Fruit fly (Drosophila melanogaster) whole organism, embryonic: ENCODE data around the gene Obp93a.

ENCODE experiments used
- Bteb2 ChIP-seq: fragments of 200-800 bp; sonication (Bioruptor generic); optimal IDR thresholded peaks from 2 replicates; lab custom pipeline; 2016; ENCODE audit warnings: missing biosample characterization, missing genetic modification characterization
- CG12391 ChIP-seq: fragments of 200-800 bp; sonication (Bioruptor generic); optimal IDR thresholded peaks from 3 replicates; lab custom pipeline; 2018; ENCODE audit warnings: missing biosample characterization, mild to moderate bottlenecking, missing genetic modification characterization, moderate library complexity
- CG12769 ChIP-seq: fragments of 200-800 bp; sonication (Bioruptor generic); optimal IDR thresholded peaks from 2 replicates; lab custom pipeline; 2019; ENCODE audit warnings: missing biosample characterization, mild to moderate bottlenecking, missing genetic modification characterization, moderate library complexity
- CG1832 ChIP-seq: fragments of 200-800 bp; sonication (Bioruptor generic); optimal IDR thresholded peaks from 2 replicates; lab custom pipeline; 2017; ENCODE audit warnings: missing biosample characterization, mild to moderate bottlenecking, missing genetic modification characterization, inconsistent platforms
- CG4854 ChIP-seq: fragments of 200-800 bp; sonication (Bioruptor generic); optimal IDR thresholded peaks from 2 replicates; lab custom pipeline; 2016; ENCODE audit warnings: missing biosample characterization, missing genetic modification characterization, inconsistent platforms
- CG6175 ChIP-seq: fragments of 200-800 bp; sonication (Bioruptor generic); IDR thresholded peaks from 3 replicates; pipeline ENCODE4 v1.3.6; 2022; ENCODE audit warnings: missing biosample characterization, missing genetic modification characterization
- CG7963 ChIP-seq: fragments of 200-800 bp; sonication (Bioruptor generic); IDR thresholded peaks from 3 replicates; pipeline ENCODE4 v1.3.6; 2022; ENCODE audit warnings: missing biosample characterization, missing genetic modification characterization; ENCODE audit not compliant: partially characterized antibody
- CG9215 ChIP-seq: fragments of 200-800 bp; sonication (Bioruptor generic); IDR thresholded peaks from 2 replicates; pipeline ENCODE4 v1.3.6; 2022; ENCODE audit warnings: missing biosample characterization, missing genetic modification characterization
- CHES-1-like ChIP-seq: fragments of 200-800 bp; sonication (Bioruptor generic); optimal IDR thresholded peaks from 2 replicates; lab custom pipeline; 2016; ENCODE audit warnings: missing biosample characterization, missing genetic modification characterization
- Dbx ChIP-seq: fragments of 200-800 bp; sonication (Bioruptor generic); IDR thresholded peaks from 3 replicates; pipeline ENCODE4 v1.3.6; 2022; ENCODE audit warnings: missing biosample characterization, missing genetic modification characterization
- Drgx ChIP-seq: fragments of 200-800 bp; sonication (Bioruptor generic); IDR thresholded peaks from 2 replicates; pipeline ENCODE4 v1.3.6; 2022; ENCODE audit warnings: missing biosample characterization, missing genetic modification characterization
- Ets65A ChIP-seq: fragments of 200-800 bp; sonication (Bioruptor generic); peaks from one replicate; lab custom pipeline; 2016; ENCODE audit warnings: missing biosample characterization, missing genetic modification characterization
- Gsc ChIP-seq: fragments of 200-800 bp; sonication (Bioruptor generic); IDR thresholded peaks from 2 replicates; pipeline ENCODE4 v1.3.6; 2022; ENCODE audit warnings: missing biosample characterization, missing genetic modification characterization
- Hand ChIP-seq: fragments of 200-800 bp; sonication (Bioruptor generic); optimal IDR thresholded peaks from 2 replicates; lab custom pipeline; 2017; ENCODE audit warnings: mild to moderate bottlenecking, missing biosample characterization, missing genetic modification reagents, missing genetic modification characterization
- Hsf ChIP-seq: fragments of 200-800 bp; sonication (Bioruptor generic); optimal IDR thresholded peaks from 3 replicates; lab custom pipeline; 2016; ENCODE audit warnings: missing biosample characterization, missing genetic modification characterization
- Med ChIP-seq: fragments of 200-800 bp; sonication (Bioruptor generic); peaks from one replicate; lab custom pipeline; 2016; ENCODE audit warnings: missing biosample characterization, missing genetic modification characterization, mild to moderate bottlenecking, inconsistent platforms, moderate library complexity
- Myb ChIP-seq: fragments of 200-800 bp; sonication (Bioruptor generic); optimal IDR thresholded peaks from 2 replicates; lab custom pipeline; 2016; ENCODE audit warnings: missing biosample characterization, missing genetic modification characterization
- Pdp1 ChIP-seq, 2 experiments: fragments of 200-800 bp; sonication (Bioruptor generic); optimal IDR thresholded peaks; 3 replicates each; lab custom pipeline; 2016; ENCODE audit warnings: missing biosample characterization in 2 of 2, missing genetic modification characterization in 2 of 2, mild to moderate bottlenecking in 1 of 2, moderate library complexity in 1 of 2
- Xrp1 ChIP-seq: fragments of 200-800 bp; sonication (Bioruptor generic); IDR thresholded peaks from 2 replicates; pipeline ENCODE4 v1.3.6; 2022; ENCODE audit warnings: missing biosample characterization, missing genetic modification characterization
- abd-A ChIP-seq: fragments of 200-800 bp; sonication (Bioruptor generic); optimal IDR thresholded peaks from 3 replicates; lab custom pipeline; 2019; ENCODE audit warnings: missing biosample characterization, mild to moderate bottlenecking, missing genetic modification characterization, moderate library complexity
- amos ChIP-seq: fragments of 200-800 bp; sonication (Bioruptor generic); IDR thresholded peaks from 2 replicates; pipeline ENCODE4 v1.3.6; 2022; ENCODE audit warnings: missing biosample characterization, missing genetic modification characterization; ENCODE audit not compliant: partially characterized antibody
- ato ChIP-seq: fragments of 200-800 bp; sonication (Bioruptor generic); IDR thresholded peaks from 2 replicates; pipeline ENCODE4 v1.3.6; 2022; ENCODE audit warnings: missing biosample characterization, missing genetic modification characterization; ENCODE audit not compliant: partially characterized antibody
- bowl ChIP-seq: fragments of 200-800 bp; sonication (Bioruptor generic); IDR thresholded peaks from 2 replicates; pipeline ENCODE4 v1.3.6; 2022; ENCODE audit warnings: missing biosample characterization, missing genetic modification characterization
- cato ChIP-seq: fragments of 200-800 bp; sonication (Bioruptor generic); optimal IDR thresholded peaks from 2 replicates; lab custom pipeline; 2016; ENCODE audit warnings: missing biosample characterization, missing genetic modification characterization, borderline replicate concordance
- chn ChIP-seq: fragments of 200-800 bp; sonication (Bioruptor generic); optimal IDR thresholded peaks from 2 replicates; lab custom pipeline; 2016; ENCODE audit warnings: missing biosample characterization, missing genetic modification characterization
- ci ChIP-seq: fragments of 200-800 bp; sonication (Bioruptor generic); IDR thresholded peaks from 3 replicates; pipeline ENCODE4 v1.3.6; 2022; ENCODE audit warnings: missing biosample characterization, missing genetic modification characterization
- dimm ChIP-seq: fragments of 200-800 bp; sonication (Bioruptor generic); IDR thresholded peaks from 2 replicates; pipeline ENCODE4 v1.3.6; 2022; ENCODE audit warnings: missing biosample characterization, missing genetic modification characterization
- gt ChIP-seq: fragments of 200-800 bp; sonication (Bioruptor generic); IDR thresholded peaks from 2 replicates; pipeline ENCODE4 v1.3.6; 2022; ENCODE audit warnings: missing biosample characterization, missing genetic modification characterization
- lab ChIP-seq: fragments of 200-800 bp; sonication (Bioruptor generic); optimal IDR thresholded peaks from 3 replicates; lab custom pipeline; 2017; ENCODE audit warnings: missing biosample characterization, missing genetic modification characterization, mild to moderate bottlenecking, moderate library complexity, missing genetic modification reagents
- lbe ChIP-seq: fragments of 200-800 bp; sonication (Bioruptor generic); optimal IDR thresholded peaks from 2 replicates; lab custom pipeline; 2016; ENCODE audit warnings: missing biosample characterization, mild to moderate bottlenecking, missing genetic modification characterization
- nerfin-2 ChIP-seq: fragments of 200-800 bp; sonication (Bioruptor generic); IDR thresholded peaks from 2 replicates; pipeline ENCODE4 v1.3.6; 2022; ENCODE audit warnings: missing biosample characterization, missing genetic modification characterization; ENCODE audit not compliant: partially characterized antibody
- nom ChIP-seq: fragments of 200-800 bp; sonication (Bioruptor generic); optimal IDR thresholded peaks from 2 replicates; lab custom pipeline; 2017; ENCODE audit warnings: missing biosample characterization, missing genetic modification characterization, mild to moderate bottlenecking, moderate library complexity, missing genetic modification reagents
- org-1 ChIP-seq: fragments of 200-800 bp; sonication (Bioruptor generic); optimal IDR thresholded peaks from 2 replicates; lab custom pipeline; 2017; ENCODE audit warnings: missing biosample characterization, missing genetic modification characterization
- peb ChIP-seq: fragments of 200-800 bp; sonication (Bioruptor generic); IDR thresholded peaks from 2 replicates; pipeline ENCODE4 v1.3.6; 2022; ENCODE audit warnings: missing biosample characterization, missing genetic modification characterization
- pros ChIP-seq: fragments of 200-800 bp; sonication (Bioruptor generic); optimal IDR thresholded peaks from 3 replicates; lab custom pipeline; 2019; ENCODE audit warnings: missing biosample characterization, mild to moderate bottlenecking, missing genetic modification characterization, moderate library complexity
- sd ChIP-seq: fragments of 200-800 bp; sonication (Bioruptor generic); optimal IDR thresholded peaks from 3 replicates; lab custom pipeline; 2018; ENCODE audit warnings: missing biosample characterization, mild to moderate bottlenecking, missing genetic modification characterization, moderate library complexity
- sens ChIP-seq: fragments of 200-800 bp; sonication (Bioruptor generic); peaks from one replicate; lab custom pipeline; 2016; ENCODE audit warnings: missing biosample characterization, missing genetic modification characterization
- slou ChIP-seq: fragments of 200-800 bp; sonication (Bioruptor generic); optimal IDR thresholded peaks from 3 replicates; lab custom pipeline; 2016; ENCODE audit warnings: missing biosample characterization, missing genetic modification characterization
- wor ChIP-seq: fragments of 200-800 bp; sonication (Bioruptor generic); IDR thresholded peaks from 2 replicates; pipeline ENCODE4 v1.3.6; 2022; ENCODE audit warnings: missing biosample characterization, missing genetic modification characterization

Obp93a gene

dm6 chr3R:21090230-21091021 lies 39.1 kb downstream of the Obp93a start:
- TF ChIP-seq CG12769 (tag; lab: Kevin White, UChicago): peak; percentile 51
- peak; percentile 51 for TF ChIP-seq Med
- no peak for TF ChIP-seq chn (GFP tag; lab: Kevin White, UChicago)
- peak; percentile 77 for TF ChIP-seq Ets65A (GFP tag; lab: Kevin White, UChicago)
- no peak for TF ChIP-seq CG4854 (GFP tag; lab: Kevin White, UChicago)
- 0 out of 2 replicates have a peak, but pooled peaks have one; percentile 16 for TF ChIP-seq ato (GFP tag; lab: Robert Waterston, UW)
- TF ChIP-seq ci (GFP tag; lab: Robert Waterston, UW): 0 out of 3 replicates have a peak, but pooled peaks have one; percentile 36
- TF ChIP-seq peb (GFP tag; lab: Robert Waterston, UW): no peak
- no peak for TF ChIP-seq slou
- peak in 1 of 2 experiments; percentile 80 for TF ChIP-seq Pdp1 (GFP tag; optimal IDR thresholded peaks at IDR 0.05; lab: Kevin White, UChicago)
- TF ChIP-seq sd (tag; lab: Kevin White, UChicago): peak; percentile 7

dm6 chr3R:21089416-21089815 lies 40.1 kb downstream of the Obp93a start:
- TF ChIP-seq lbe (GFP tag; lab: Kevin White, UChicago) (no peak), Drgx (peak; percentile 52; the same call in 1 of the 2 replicates), nom (peak; percentile 6), Myb (no peak), CG6175 (GFP tag; lab: Robert Waterston, UW) (no peak), Pdp1 (GFP tag; optimal IDR thresholded peaks at IDR 0.05; lab: Kevin White, UChicago) (no peak), CG7963 (GFP tag; lab: Robert Waterston, UW) (no peak), bowl (GFP tag; lab: Robert Waterston, UW) (no peak), lab (GFP tag; lab: Kevin White, UChicago) (no peak), pros (GFP tag; lab: Kevin White, UChicago) (no peak), Xrp1 (0 out of 2 replicates have a peak, but pooled peaks have one; percentile 12), nerfin-2 (no peak), abd-A (tag; lab: Kevin White, UChicago) (no peak), sens (GFP tag; lab: Kevin White, UChicago) (peak; percentile 24), amos (GFP tag; lab: Robert Waterston, UW) (no peak), dimm (GFP tag; lab: Robert Waterston, UW) (no peak), CG9215 (GFP tag; lab: Robert Waterston, UW) (no peak), Bteb2 (no peak)

- TF ChIP-seq Gsc (GFP tag; lab: Robert Waterston, UW) (no peak), CHES-1-like (GFP tag; lab: Kevin White, UChicago) (no peak), Dbx (GFP tag; lab: Robert Waterston, UW) (no peak), Hand (GFP tag; lab: Kevin White, UChicago) (no peak), CG1832 (GFP tag; lab: Kevin White, UChicago) (no peak), cato (GFP tag; lab: Kevin White, UChicago) (no peak), org-1 (GFP tag; lab: Kevin White, UChicago) (no peak), wor (GFP tag; lab: Robert Waterston, UW) (no peak), CG12391 (tag; lab: Kevin White, UChicago) (no peak), gt (no peak), Hsf (GFP tag; lab: Kevin White, UChicago) (no peak)
- TF ChIP-seq, all 482 proteins: peak for 0
Observed at dm6 chr3R:21084979-21085378, 44.5 kb downstream of the Obp93a start.
